Worm (Caenorhabditis elegans) whole organism, L4 larva: ENCODE measurements around the gene D2062.1.

Experiments
- F26F4.8 ChIP-seq: fragments of 200-800 bp; sonication (Bioruptor generic); conservative IDR thresholded peaks from 2 replicates; pipeline ENCODE4 v1.3.6; 2022; ENCODE audit warnings: missing genetic modification characterization, missing compliant biosample characterization
- T26A8.4 ChIP-seq: fragments of 200-800 bp; sonication (Bioruptor generic); IDR thresholded peaks from 2 replicates; pipeline ENCODE4 v1.3.6; 2022; ENCODE audit warnings: missing genetic modification characterization, missing compliant biosample characterization
- aly-2 ChIP-seq: sonication (generic microtip); optimal IDR thresholded peaks from 2 replicates; lab custom pipeline; 2018; ENCODE audit warnings: missing biosample characterization, missing genetic modification characterization
- ama-1 ChIP-seq: fragments of 150-350 bp; optimal IDR thresholded peaks from 2 replicates; lab custom pipeline; 2014; ENCODE audit warnings: inconsistent platforms, mixed read lengths
- dmd-8 ChIP-seq: fragments of 200-800 bp; sonication (Bioruptor generic); IDR thresholded peaks from 2 replicates; pipeline ENCODE4 v1.3.6; 2022; ENCODE audit warnings: missing genetic modification characterization, missing compliant biosample characterization
- dve-1 ChIP-seq: sonication (generic microtip); optimal IDR thresholded peaks from 2 replicates; lab custom pipeline; 2017; ENCODE audit warnings: antibody characterized with exemption, mild to moderate bottlenecking, missing genetic modification characterization, missing compliant biosample characterization; ENCODE audit not compliant: insufficient read depth
- mes-2 ChIP-seq: sonication (generic microtip); optimal IDR thresholded peaks from 2 replicates; lab custom pipeline; 2016; ENCODE audit warnings: missing genotype, mild to moderate bottlenecking, missing genetic modification characterization, missing compliant biosample characterization; ENCODE audit not compliant: poor library complexity, severe bottlenecking
- nhr-48 ChIP-seq: sonication (generic microtip); optimal IDR thresholded peaks from 2 replicates; lab custom pipeline; 2016; ENCODE audit warnings: mild to moderate bottlenecking, missing genetic modification characterization, missing compliant biosample characterization
- nhr-77 ChIP-seq: fragments of 150-350 bp; optimal IDR thresholded peaks from 2 replicates; lab custom pipeline; 2014; ENCODE audit warnings: missing biosample characterization, missing genetic modification characterization
- pha-4 ChIP-seq, 2 experiments: fragments of 150-350 bp in 1 of 2; fragments of 200-800 bp in 1 of 2; sonication (Bioruptor generic) in 1 of 2; IDR thresholded peaks in 1 of 2; optimal IDR thresholded peaks in 1 of 2; 2 replicates each; pipeline versions ENCODE4 v1.3.6 to Lab custom; 2014 to 2022; ENCODE audit warnings: missing genetic modification characterization in 2 of 2, missing genetic modification reagents in 2 of 2, missing biosample characterization in 1 of 2, missing compliant biosample characterization in 1 of 2
- snpc-1.2 ChIP-seq: fragments of 200-800 bp; sonication (Bioruptor generic); IDR thresholded peaks from 2 replicates; pipeline ENCODE4 v1.3.6; 2022; ENCODE audit warnings: missing genetic modification reagents, missing genetic modification characterization, missing compliant biosample characterization
- snpc-4 ChIP-seq: fragments of 150-350 bp; optimal IDR thresholded peaks from 2 replicates; lab custom pipeline; 2014; ENCODE audit warnings: missing biosample characterization, missing genetic modification characterization
- zag-1 ChIP-seq: fragments of 150-350 bp; optimal IDR thresholded peaks from 2 replicates; lab custom pipeline; 2014; ENCODE audit warnings: missing biosample characterization, missing genetic modification characterization
- zip-11 ChIP-seq: fragments of 200-800 bp; sonication (Bioruptor generic); IDR thresholded peaks from 2 replicates; pipeline ENCODE4 v1.3.6; 2022; ENCODE audit warnings: missing genetic modification characterization, missing compliant biosample characterization

DNA sequence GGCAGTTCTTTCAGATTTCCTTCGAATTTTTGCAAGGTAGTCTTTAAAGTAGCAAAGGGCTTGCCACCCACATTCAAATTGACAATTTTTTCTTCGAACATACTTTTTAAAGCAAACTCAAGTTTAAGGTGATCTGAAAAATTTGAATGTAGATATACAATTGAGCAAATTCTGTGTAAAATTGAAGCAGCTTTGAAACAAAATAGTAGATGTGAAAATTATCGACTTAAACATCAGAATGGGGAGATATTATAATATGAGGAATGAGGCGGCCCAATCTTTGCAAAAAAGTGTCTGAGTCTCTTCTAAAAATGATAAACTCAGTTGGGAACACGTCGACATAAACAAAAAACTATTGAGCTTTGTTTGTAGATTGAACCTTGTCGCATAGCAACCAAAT lies 13.2 kb downstream of the D2062.1 start, which contains the start of gene F22E5.11:
- TF ChIP-seq mes-2 (tag; lab: Kevin White, UChicago), result no peak
- TF ChIP-seq aly-2 (tag; lab: Kevin White, UChicago), result no peak
- TF ChIP-seq dmd-8 (GFP tag; lab: Robert Waterston, UW), result no peak
- TF ChIP-seq ama-1 (lab: Kevin White, UChicago), result no peak
- no peak for TF ChIP-seq zag-1 (tag; lab: Kevin White, UChicago)
- TF ChIP-seq zip-11 (GFP tag; lab: Robert Waterston, UW), result no peak
- TF ChIP-seq snpc-1.2, result no peak
- no peak for TF ChIP-seq nhr-48 (tag; lab: Kevin White, UChicago)
- no peak for TF ChIP-seq dve-1 (tag; lab: Kevin White, UChicago)
- TF ChIP-seq F26F4.8 (GFP tag; lab: Robert Waterston, UW), result no peak
- no peak for TF ChIP-seq snpc-4
- TF ChIP-seq T26A8.4 (GFP tag; lab: Robert Waterston, UW), result no peak
- TF ChIP-seq pha-4 (GFP tag; IDR thresholded peaks at IDR 0.05; lab: Robert Waterston, UW), result no peak
- TF ChIP-seq pha-4 (tag; optimal IDR thresholded peaks at IDR 0.05; lab: Kevin White, UChicago), result no peak
- no peak for TF ChIP-seq nhr-77
